Worm (Caenorhabditis elegans) whole organism, midembryonic: ENCODE results near the gene zhit-3.
A peak's percentile ranks its signal among the peaks of the same experiment; 100 is the strongest.

Experiments
- T22C8.4 ChIP-seq: fragments of 200-800 bp; sonication (Bioruptor generic); IDR thresholded peaks from 2 replicates; pipeline ENCODE4 v1.3.6; 2022; ENCODE audit warnings: missing genetic modification characterization, missing compliant biosample characterization
- cog-1 ChIP-seq: sonication (generic microtip); optimal IDR thresholded peaks from 2 replicates; lab custom pipeline; 2016; ENCODE audit warnings: missing genetic modification characterization, missing compliant biosample characterization
- flt-1 ChIP-seq: fragments of 200-800 bp; sonication (Bioruptor generic); IDR thresholded peaks from 2 replicates; pipeline ENCODE4 v1.3.6; 2022; ENCODE audit warnings: missing genetic modification characterization, missing compliant biosample characterization
- klf-2 ChIP-seq: fragments of 200-800 bp; sonication (Bioruptor generic); conservative IDR thresholded peaks from 2 replicates; pipeline ENCODE4 v1.3.6; 2022; ENCODE audit warnings: missing genetic modification reagents, missing genetic modification characterization, missing compliant biosample characterization
- med-1 ChIP-seq: sonication (generic microtip); optimal IDR thresholded peaks from 2 replicates; lab custom pipeline; 2017; ENCODE audit warnings: missing genetic modification characterization, mild to moderate bottlenecking, missing compliant biosample characterization, antibody characterized with exemption, missing genetic modification reagents; ENCODE audit not compliant: insufficient read depth
- ref-1 ChIP-seq: fragments of 200-800 bp; sonication (Bioruptor generic); conservative IDR thresholded peaks from 2 replicates; pipeline ENCODE4 v1.3.6; 2022; ENCODE audit warnings: missing genetic modification reagents, missing genetic modification characterization, missing compliant biosample characterization
- tab-1 ChIP-seq: fragments of 200-800 bp; sonication (Bioruptor generic); IDR thresholded peaks from 2 replicates; pipeline ENCODE4 v1.3.6; 2022; ENCODE audit warnings: missing genetic modification characterization, missing compliant biosample characterization
- ztf-23 ChIP-seq: fragments of 200-800 bp; sonication (Bioruptor generic); IDR thresholded peaks from 2 replicates; pipeline ENCODE4 v1.3.6; 2022; ENCODE audit warnings: missing genetic modification reagents, missing genetic modification characterization, missing compliant biosample characterization
- ztf-29 ChIP-seq: fragments of 200-800 bp; sonication (Bioruptor generic); IDR thresholded peaks from 2 replicates; pipeline ENCODE4 v1.3.6; 2022; ENCODE audit warnings: missing genetic modification reagents, missing genetic modification characterization, missing compliant biosample characterization

zhit-3 gene

ce11 chrV:10246443-10246885 is 34.5 kb upstream of the zhit-3 start:
- TF ChIP-seq ref-1 (GFP tag; lab: Robert Waterston, UW), result no peak
- no peak for TF ChIP-seq T22C8.4 (GFP tag; lab: Robert Waterston, UW)
- no peak for TF ChIP-seq med-1 (GFP tag; lab: Kevin White, UChicago)
- TF ChIP-seq klf-2 (GFP tag; lab: Robert Waterston, UW), result no peak
- TF ChIP-seq tab-1 (GFP tag; lab: Robert Waterston, UW), result no peak
- TF ChIP-seq cog-1 (tag; lab: Kevin White, UChicago), result no peak
- no peak for TF ChIP-seq flt-1
- TF ChIP-seq ztf-29, result no peak
- no peak for TF ChIP-seq ztf-23 (GFP tag; lab: Robert Waterston, UW)

- TF ChIP-seq tab-1 (GFP tag; lab: Robert Waterston, UW), result no peak
- no peak for TF ChIP-seq med-1 (GFP tag; lab: Kevin White, UChicago)
- no peak for TF ChIP-seq ref-1 (GFP tag; lab: Robert Waterston, UW)
- TF ChIP-seq klf-2 (GFP tag; lab: Robert Waterston, UW), result no peak
- no peak for TF ChIP-seq flt-1
- no peak for TF ChIP-seq ztf-29
- no peak for TF ChIP-seq ztf-23 (GFP tag; lab: Robert Waterston, UW)
- TF ChIP-seq T22C8.4 (GFP tag; lab: Robert Waterston, UW), result no peak
- no peak for TF ChIP-seq cog-1 (tag; lab: Kevin White, UChicago)
Measured at ce11 chrV:10245615-10246014, 33.7 kb upstream of the zhit-3 start.

ce11 chrV:10244018-10244720 is 32.2 kb upstream of the zhit-3 start:
- no peak for TF ChIP-seq ztf-23 (GFP tag; lab: Robert Waterston, UW)
- no peak for TF ChIP-seq klf-2 (GFP tag; lab: Robert Waterston, UW)
- no peak for TF ChIP-seq T22C8.4 (GFP tag; lab: Robert Waterston, UW)
- no peak for TF ChIP-seq ref-1 (GFP tag; lab: Robert Waterston, UW)
- no peak for TF ChIP-seq med-1 (GFP tag; lab: Kevin White, UChicago)
- TF ChIP-seq tab-1 (GFP tag; lab: Robert Waterston, UW), result no peak
- no peak for TF ChIP-seq flt-1
- no peak for TF ChIP-seq ztf-29
- no peak for TF ChIP-seq cog-1 (tag; lab: Kevin White, UChicago)

ce11 chrV:10243105-10243504 is 31.2 kb upstream of the zhit-3 start, which contains the start of gene C12D8.9:
C12D8.9 (minus strand) TSS chrV:10243205.
- TF ChIP-seq ref-1 (GFP tag; lab: Robert Waterston, UW), result no peak
- no peak for TF ChIP-seq ztf-29
- no peak for TF ChIP-seq cog-1 (tag; lab: Kevin White, UChicago)
- no peak for TF ChIP-seq med-1 (GFP tag; lab: Kevin White, UChicago)
- no peak for TF ChIP-seq tab-1 (GFP tag; lab: Robert Waterston, UW)
- TF ChIP-seq ztf-23 (GFP tag; lab: Robert Waterston, UW), result no peak
- no peak for TF ChIP-seq klf-2 (GFP tag; lab: Robert Waterston, UW)
- TF ChIP-seq flt-1, result no peak
- no peak for TF ChIP-seq T22C8.4 (GFP tag; lab: Robert Waterston, UW)

ce11 chrV:10241121-10241803 is 29.3 kb upstream of the zhit-3 start, which contains the start of the genes C12D8.21 and col-148:
C12D8.21 (minus strand) TSS chrV:10241188.
col-148 (plus strand) TSS chrV:10241753.
- TF ChIP-seq tab-1 (GFP tag; lab: Robert Waterston, UW) (no peak), klf-2 (GFP tag; lab: Robert Waterston, UW) (no peak), ref-1 (GFP tag; lab: Robert Waterston, UW) (no peak), ztf-23 (GFP tag; lab: Robert Waterston, UW) (no peak), cog-1 (tag; lab: Kevin White, UChicago) (no peak), T22C8.4 (GFP tag; lab: Robert Waterston, UW) (no peak), ztf-29 (no peak), flt-1 (no peak), med-1 (GFP tag; lab: Kevin White, UChicago) (no peak)

ce11 chrV:10239861-10240260 is 27.9 kb upstream of the zhit-3 start, which contains the start of gene fipr-8:
fipr-8 (minus strand) TSS chrV:10239961.
- TF ChIP-seq med-1 (GFP tag; lab: Kevin White, UChicago) (no peak), ztf-23 (GFP tag; lab: Robert Waterston, UW) (no peak), tab-1 (GFP tag; lab: Robert Waterston, UW) (no peak), cog-1 (tag; lab: Kevin White, UChicago) (no peak), flt-1 (no peak), ref-1 (GFP tag; lab: Robert Waterston, UW) (no peak), ztf-29 (no peak), klf-2 (GFP tag; lab: Robert Waterston, UW) (no peak), T22C8.4 (GFP tag; lab: Robert Waterston, UW) (no peak)

- TF ChIP-seq flt-1, result no peak
- 0 out of 2 replicates have a peak, but pooled peaks have one; percentile 46 for TF ChIP-seq tab-1 (GFP tag; lab: Robert Waterston, UW)
Measured at ce11 chrV:10238665-10239064, 26.7 kb upstream of the zhit-3 start, which contains the start of gene fubl-1. fubl-1 (minus strand) TSS chrV:10238866.

- TF ChIP-seq ztf-29, result no peak
- no peak for TF ChIP-seq flt-1
- TF ChIP-seq ztf-23 (GFP tag; lab: Robert Waterston, UW), result no peak
- no peak for TF ChIP-seq tab-1 (GFP tag; lab: Robert Waterston, UW)
- no peak for TF ChIP-seq T22C8.4 (GFP tag; lab: Robert Waterston, UW)
- TF ChIP-seq klf-2 (GFP tag; lab: Robert Waterston, UW), result no peak
- no peak for TF ChIP-seq ref-1 (GFP tag; lab: Robert Waterston, UW)
- no peak for TF ChIP-seq cog-1 (tag; lab: Kevin White, UChicago)
- no peak for TF ChIP-seq med-1 (GFP tag; lab: Kevin White, UChicago)
Measured at ce11 chrV:10237959-10238444, 26.1 kb upstream of the zhit-3 start.
